Fruit fly (Drosophila melanogaster): ENCODE data around the gene DIP-gamma.

The DIP-gamma gene

DNA sequence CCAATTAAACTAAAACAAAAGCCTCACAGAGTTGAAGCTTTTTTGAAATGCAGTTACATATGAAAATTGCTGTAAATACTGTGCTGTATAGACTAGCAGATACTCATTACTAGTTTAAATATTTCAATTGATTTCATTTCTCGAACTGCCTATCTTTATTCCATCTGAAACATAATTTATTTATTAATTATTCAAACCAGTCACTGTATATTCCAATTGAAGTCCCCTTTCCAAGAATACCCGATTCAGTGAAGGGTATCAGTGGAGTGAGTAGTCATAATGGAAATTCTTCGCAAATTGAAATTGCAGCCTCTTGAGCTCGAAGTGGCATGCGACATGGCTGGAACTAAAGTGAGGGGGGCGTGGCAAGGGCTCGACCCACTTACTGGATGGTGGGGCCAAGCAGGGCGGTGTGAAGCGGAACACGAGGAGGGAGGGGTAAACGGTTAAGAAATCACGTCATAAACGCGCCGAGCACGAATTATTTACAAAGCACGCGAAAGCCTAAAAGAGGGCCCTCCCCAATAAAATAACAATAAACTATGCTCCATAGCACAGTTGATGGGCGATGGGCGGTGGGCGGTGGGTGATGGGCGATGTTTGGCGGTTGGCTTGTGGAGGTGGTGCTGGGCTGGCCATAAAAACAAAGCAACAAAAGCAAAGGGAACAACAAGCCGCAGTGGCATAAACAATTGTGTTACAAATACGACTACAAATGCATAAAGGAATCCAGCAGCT, 34.9 kb upstream of the DIP-gamma start (continued):
- no peak for TF ChIP-seq gcm (GFP tag; optimal IDR thresholded peaks at IDR 0.05)
- no peak for TF ChIP-seq CG6791 (GFP tag; IDR thresholded peaks at IDR 0.05; ENCODE audit: partially characterized antibody)
- no peak for TF ChIP-seq CG34422 (GFP tag; IDR thresholded peaks at IDR 0.05)
- TF ChIP-seq CG17568 (GFP tag; optimal IDR thresholded peaks at IDR 0.05) = no peak
- peak; percentile 62 for TF ChIP-seq dysf (GFP tag; IDR thresholded peaks at IDR 0.05)
- no peak for TF ChIP-seq ftz-f1 (GFP tag; optimal IDR thresholded peaks at IDR 0.05)
- TF ChIP-seq CG1233 (GFP tag; optimal IDR thresholded peaks at IDR 0.05) = peak; percentile 7
- peak; percentile 32; the same call in 1 of the 2 replicates for TF ChIP-seq CG6689 (GFP tag; IDR thresholded peaks at IDR 0.05)
- no peak for TF ChIP-seq CG17912 (GFP tag; optimal IDR thresholded peaks at IDR 0.05)
- no peak for TF ChIP-seq CG8388 (GFP tag; optimal IDR thresholded peaks at IDR 0.05)
- TF ChIP-seq CG13894 (tag; optimal IDR thresholded peaks at IDR 0.05) = no peak
- TF ChIP-seq CG18262 (tag; optimal IDR thresholded peaks at IDR 0.05) = peak; percentile 35
- TF ChIP-seq Eip74EF (GFP tag; optimal IDR thresholded peaks at IDR 0.05) = no peak
- peak; percentile 43 for TF ChIP-seq CG18599 (GFP tag; optimal IDR thresholded peaks at IDR 0.05)
- no peak for TF ChIP-seq seq (GFP tag; IDR thresholded peaks at IDR 0.05)
- no peak for TF ChIP-seq CG16863 (GFP tag; optimal IDR thresholded peaks at IDR 0.05)
- TF ChIP-seq org-1 (GFP tag; optimal IDR thresholded peaks at IDR 0.05) = no peak
- peak; percentile 40 for TF ChIP-seq CG12391 (tag; optimal IDR thresholded peaks at IDR 0.05)
- TF ChIP-seq Xbp1 (GFP tag; optimal IDR thresholded peaks at IDR 0.05) = peak; percentile 36
- TF ChIP-seq CrebB (tag; optimal IDR thresholded peaks at IDR 0.05) = no peak
- TF ChIP-seq CG10979 (tag; optimal IDR thresholded peaks at IDR 0.05) = no peak
- TF ChIP-seq CG15073 (GFP tag; optimal IDR thresholded peaks at IDR 0.05) = no peak
- TF ChIP-seq fru (optimal IDR thresholded peaks at IDR 0.05) = no peak
- TF ChIP-seq CG14014 (GFP tag; IDR thresholded peaks at IDR 0.05) = no peak
- no peak for TF ChIP-seq Hmx (GFP tag; optimal IDR thresholded peaks at IDR 0.05)
- TF ChIP-seq CG14441 (GFP tag; IDR thresholded peaks at IDR 0.05) = peak; percentile 58
- peak in 1 of 2 experiments; percentile 13 for TF ChIP-seq chif (GFP tag; optimal IDR thresholded peaks at IDR 0.05)
- no peak for TF ChIP-seq HmgZ (tag; optimal IDR thresholded peaks at IDR 0.05)
- no peak for TF ChIP-seq NC2α (GFP tag; optimal IDR thresholded peaks at IDR 0.05)
- no peak for TF ChIP-seq ATbp (GFP tag; optimal IDR thresholded peaks at IDR 0.05)
- TF ChIP-seq twi (tag; optimal IDR thresholded peaks at IDR 0.05) = no peak
- TF ChIP-seq bigmax (GFP tag; optimal IDR thresholded peaks at IDR 0.05) = no peak
- no peak for TF ChIP-seq btn (GFP tag; optimal IDR thresholded peaks at IDR 0.05)
- TF ChIP-seq H15 (GFP tag; IDR thresholded peaks at IDR 0.05) = 0 out of 3 replicates have a peak, but pooled peaks have one; percentile 26
- no peak for TF ChIP-seq tgo (GFP tag; IDR thresholded peaks at IDR 0.05)
- TF ChIP-seq Poxn (GFP tag; IDR thresholded peaks at IDR 0.05) = no peak
- peak; percentile 57 for TF ChIP-seq Aef1 (GFP tag; IDR thresholded peaks at IDR 0.05)
- TF ChIP-seq croc (GFP tag; conservative IDR thresholded peaks at IDR 0.05) = no peak
- no peak for TF ChIP-seq Hand (GFP tag; optimal IDR thresholded peaks at IDR 0.05)
- no peak for TF ChIP-seq lola (GFP tag; optimal IDR thresholded peaks at IDR 0.05)
- TF ChIP-seq pb (GFP tag; optimal IDR thresholded peaks at IDR 0.05) = no peak
- TF ChIP-seq Sry-β (GFP tag; optimal IDR thresholded peaks at IDR 0.05) = no peak
- no peak for TF ChIP-seq insv (GFP tag; optimal IDR thresholded peaks at IDR 0.05)
- no peak for TF ChIP-seq CG14965 (GFP tag; optimal IDR thresholded peaks at IDR 0.05; ENCODE audit: borderline replicate concordance)
- 0 out of 2 replicates have a peak, but pooled peaks have one; percentile 29 for TF ChIP-seq Nf-YA (GFP tag; IDR thresholded peaks at IDR 0.05)
- TF ChIP-seq CG3838 (GFP tag; optimal IDR thresholded peaks at IDR 0.05) = no peak
- TF ChIP-seq CkIIα-i1 (GFP tag; IDR thresholded peaks at IDR 0.05) = no peak
- no peak for TF ChIP-seq lov (optimal IDR thresholded peaks at IDR 0.05)
- no peak for TF ChIP-seq lov (GFP tag; IDR thresholded peaks at IDR 0.05)
- TF ChIP-seq sna (GFP tag; IDR thresholded peaks at IDR 0.05; ENCODE audit: partially characterized antibody) = no peak

All from whole organism, embryonic.